Worm (Caenorhabditis elegans) whole organism, young adult: ENCODE measurements around the gene glb-14.

Experiments used
- Y79H2A.3 ChIP-seq: fragments of 200-800 bp; sonication (Bioruptor generic); conservative IDR thresholded peaks from 2 replicates; pipeline ENCODE4 v1.3.6; 2022; ENCODE audit warnings: missing genetic modification reagents, missing genetic modification characterization, missing compliant biosample characterization
- aptf-3 ChIP-seq: fragments of 200-800 bp; sonication (Bioruptor generic); IDR thresholded peaks from 2 replicates; pipeline ENCODE4 v1.3.6; 2022; ENCODE audit warnings: missing genetic modification characterization, missing compliant biosample characterization
- athp-1 ChIP-seq: sonication (generic microtip); optimal IDR thresholded peaks from 2 replicates; lab custom pipeline; 2017; ENCODE audit warnings: mild to moderate bottlenecking, missing genetic modification characterization, missing compliant biosample characterization
- dpl-1 ChIP-seq: fragments of 150-350 bp; optimal IDR thresholded peaks from 2 replicates; lab custom pipeline; 2014; ENCODE audit warnings: missing biosample characterization, missing genetic modification reagents, missing genetic modification characterization
- efl-1 ChIP-seq: fragments of 150-350 bp; optimal IDR thresholded peaks from 2 replicates; lab custom pipeline; 2014; ENCODE audit warnings: missing biosample characterization, missing genetic modification reagents, missing genetic modification characterization
- gei-17 ChIP-seq: fragments of 200-800 bp; sonication (Bioruptor generic); optimal IDR thresholded peaks from 2 replicates; lab custom pipeline; 2018; ENCODE audit warnings: mild to moderate bottlenecking, missing genetic modification characterization, missing compliant biosample characterization
- lir-1 ChIP-seq: fragments of 200-800 bp; sonication (Bioruptor generic); conservative IDR thresholded peaks from 2 replicates; pipeline ENCODE4 v1.3.6; 2022; ENCODE audit warnings: missing genetic modification reagents, missing genetic modification characterization, missing compliant biosample characterization
- nhr-120 ChIP-seq: fragments of 200-800 bp; sonication (Bioruptor generic); IDR thresholded peaks from 2 replicates; pipeline ENCODE4 v1.3.6; 2022; ENCODE audit warnings: missing genetic modification characterization, missing compliant biosample characterization
- repo-1 ChIP-seq: sonication (generic microtip); optimal IDR thresholded peaks from 2 replicates; lab custom pipeline; 2017; ENCODE audit warnings: mild to moderate bottlenecking, missing genetic modification characterization, missing compliant biosample characterization
- snpc-1.1 ChIP-seq: sonication (generic microtip); optimal IDR thresholded peaks from 2 replicates; lab custom pipeline; 2017; ENCODE audit warnings: missing genetic modification characterization, mild to moderate bottlenecking, missing compliant biosample characterization, antibody characterized with exemption, moderate library complexity, missing genotype, missing genetic modification reagents; ENCODE audit not compliant: insufficient read depth
- ztf-26 ChIP-seq: sonication (generic microtip); optimal IDR thresholded peaks from 2 replicates; lab custom pipeline; 2017; ENCODE audit warnings: missing genetic modification characterization, missing compliant biosample characterization

- TF ChIP-seq ztf-26 (tag; lab: Kevin White, UChicago) (peak; percentile 13), aptf-3 (GFP tag; lab: Robert Waterston, UW) (no peak), efl-1 (GFP tag; lab: Kevin White, UChicago) (no peak), gei-17 (no peak), snpc-1.1 (tag; lab: Kevin White, UChicago) (no peak), Y79H2A.3 (no peak), nhr-120 (no peak), athp-1 (no peak), dpl-1 (GFP tag; lab: Kevin White, UChicago) (no peak), repo-1 (tag; lab: Kevin White, UChicago) (no peak), lir-1 (no peak)
Measured at ce11 chrV:15515365-15515764, 29.4 kb downstream of the glb-14 start.
